Worm (Caenorhabditis elegans) whole organism, midembryonic: ENCODE measurements around the gene C29F3.3.

Experiments
- cog-1 ChIP-seq: sonication (generic microtip); optimal IDR thresholded peaks from 2 replicates; lab custom pipeline; 2016; ENCODE audit warnings: missing genetic modification characterization, missing compliant biosample characterization
- flt-1 ChIP-seq: fragments of 200-800 bp; sonication (Bioruptor generic); IDR thresholded peaks from 2 replicates; pipeline ENCODE4 v1.3.6; 2022; ENCODE audit warnings: missing genetic modification characterization, missing compliant biosample characterization
- med-1 ChIP-seq: sonication (generic microtip); optimal IDR thresholded peaks from 2 replicates; lab custom pipeline; 2017; ENCODE audit warnings: missing genetic modification characterization, mild to moderate bottlenecking, missing compliant biosample characterization, antibody characterized with exemption, missing genetic modification reagents; ENCODE audit not compliant: insufficient read depth
- tab-1 ChIP-seq: fragments of 200-800 bp; sonication (Bioruptor generic); IDR thresholded peaks from 2 replicates; pipeline ENCODE4 v1.3.6; 2022; ENCODE audit warnings: missing genetic modification characterization, missing compliant biosample characterization

DNA sequence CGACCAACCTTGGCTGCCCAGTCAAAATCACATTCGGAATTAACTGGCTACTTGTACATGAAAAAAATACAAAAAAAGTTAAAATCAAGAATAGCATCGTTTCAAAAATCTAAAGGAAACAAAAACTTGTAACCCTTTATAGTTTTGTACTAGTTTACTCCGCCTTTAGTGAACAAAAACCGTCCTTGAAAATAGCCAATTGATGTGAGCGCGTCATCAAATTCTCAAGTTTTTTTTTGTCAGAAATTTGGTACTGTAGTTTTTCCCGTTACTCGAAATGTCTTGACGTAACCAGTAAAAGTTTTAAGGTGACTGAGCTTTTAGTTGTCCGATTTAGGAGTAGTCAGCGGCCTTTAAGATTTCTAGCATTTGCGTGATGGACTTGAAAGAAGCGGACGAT lies at the start of gene C29F3.3:
- no peak for TF ChIP-seq tab-1 (GFP tag; lab: Robert Waterston, UW)
- TF ChIP-seq cog-1 (tag; lab: Kevin White, UChicago) = no peak
- no peak for TF ChIP-seq med-1 (GFP tag; lab: Kevin White, UChicago)
- no peak for TF ChIP-seq flt-1 (GFP tag; lab: Robert Waterston, UW)
